Worm (Caenorhabditis elegans): Measurements from ENCODE around the gene F28C6.5.

- no peak for TF ChIP-seq nhr-77 (tag; optimal IDR thresholded peaks at IDR 0.05)
- no peak for TF ChIP-seq T20F7.1 (GFP tag; optimal IDR thresholded peaks at IDR 0.05)
- TF ChIP-seq Y5F2A.4 (GFP tag; optimal IDR thresholded peaks at IDR 0.05), result no peak
Measured at ce11 chrII:8637615-8638014, 38.3 kb downstream of the F28C6.5 start, which contains the start of gene vab-9.
